Worm (Caenorhabditis elegans) whole organism, L4/young adult: ENCODE results near the gene ule-5.

Experiments
- W03F9.2 ChIP-seq: fragments of 150-350 bp; optimal IDR thresholded peaks from 2 replicates; lab custom pipeline; 2014; ENCODE audit warnings: missing biosample characterization, missing genetic modification characterization
- dao-5 ChIP-seq: sonication (generic microtip); optimal IDR thresholded peaks from 2 replicates; lab custom pipeline; 2016; ENCODE audit warnings: missing genotype, missing genetic modification characterization, moderate library complexity, missing compliant biosample characterization
- him-1 ChIP-seq: sonication (generic microtip); optimal IDR thresholded peaks from 2 replicates; lab custom pipeline; 2016; ENCODE audit warnings: missing genotype, missing genetic modification reagents, missing genetic modification characterization, missing compliant biosample characterization

- TF ChIP-seq W03F9.2: no peak
- no peak for TF ChIP-seq dao-5
- TF ChIP-seq him-1 (tag; lab: Kevin White, UChicago): no peak
Observed at ce11 chrX:11837378-11837777, 45.5 kb upstream of the ule-5 start, which contains the start of gene taf-7.1.
